Fruit fly (Drosophila melanogaster): ENCODE measurements around the gene CG4520.

The CG4520 gene

dm6 chr3R:15794258-15794727 is 49.8 kb downstream of the CG4520 start (continued):
- peak; percentile 41 for TF ChIP-seq CG3838 (GFP tag; optimal IDR thresholded peaks at IDR 0.05)
- no peak for TF ChIP-seq dan (GFP tag; IDR thresholded peaks at IDR 0.05)
- no peak for TF ChIP-seq CG17612 (GFP tag; IDR thresholded peaks at IDR 0.05)
- peak; percentile 45 for TF ChIP-seq CG8924 (tag; optimal IDR thresholded peaks at IDR 0.05)
- TF ChIP-seq CG14014 (GFP tag; IDR thresholded peaks at IDR 0.05): peak; percentile 69; the same call in 1 of the 2 replicates
- peak; percentile 58 for TF ChIP-seq wek (GFP tag; optimal IDR thresholded peaks at IDR 0.05)
- TF ChIP-seq CG12299 (tag; optimal IDR thresholded peaks at IDR 0.05): peak; percentile 20
- TF ChIP-seq nau (GFP tag; optimal IDR thresholded peaks at IDR 0.05): peak; percentile 1
- peak; percentile 33 for TF ChIP-seq CG12236 (GFP tag; optimal IDR thresholded peaks at IDR 0.05)
- TF ChIP-seq ab (GFP tag; optimal IDR thresholded peaks at IDR 0.05): no peak
- TF ChIP-seq CG43689 (GFP tag; IDR thresholded peaks at IDR 0.05): no peak
- peak; percentile 5 for TF ChIP-seq run (tag; optimal IDR thresholded peaks at IDR 0.05)
- peak in 1 of 2 experiments; percentile 25 for TF ChIP-seq bsh (GFP tag; optimal IDR thresholded peaks at IDR 0.05)
- TF ChIP-seq CG2678 (tag; optimal IDR thresholded peaks at IDR 0.05): no peak
- peak; percentile 46 for TF ChIP-seq Hmr (GFP tag; optimal IDR thresholded peaks at IDR 0.05)
- TF ChIP-seq CG5180 (GFP tag; optimal IDR thresholded peaks at IDR 0.05): peak; percentile 43
- peak; percentile 39 for TF ChIP-seq Nf-YC (tag; optimal IDR thresholded peaks at IDR 0.05)
- peak; percentile 58 for TF ChIP-seq CG2120 (GFP tag; optimal IDR thresholded peaks at IDR 0.05)
- TF ChIP-seq Fer3 (tag; optimal IDR thresholded peaks at IDR 0.05): peak; percentile 42
- TF ChIP-seq Dip2 (GFP tag; IDR thresholded peaks at IDR 0.05): no peak
- TF ChIP-seq CG31224 (GFP tag; IDR thresholded peaks at IDR 0.05): no peak
- TF ChIP-seq Hr78 (GFP tag; optimal IDR thresholded peaks at IDR 0.05): no peak
- TF ChIP-seq dpn (GFP tag; optimal IDR thresholded peaks at IDR 0.05): peak in 1 of 2 experiments; percentile 16
- no peak for TF ChIP-seq hth (optimal IDR thresholded peaks at IDR 0.05)
- TF ChIP-seq unpg (GFP tag; optimal IDR thresholded peaks at IDR 0.05): peak; percentile 4
- peak; percentile 61 for TF ChIP-seq NC2α (GFP tag; optimal IDR thresholded peaks at IDR 0.05)
- no peak for TF ChIP-seq Dfd (GFP tag; optimal IDR thresholded peaks at IDR 0.05)
- no peak for TF ChIP-seq Jarid2 (GFP tag; optimal IDR thresholded peaks at IDR 0.05)
- peak; percentile 42 for TF ChIP-seq CG9727 (GFP tag; optimal IDR thresholded peaks at IDR 0.05)
- TF ChIP-seq Oli (tag; optimal IDR thresholded peaks at IDR 0.05): no peak
- TF ChIP-seq repo (GFP tag; optimal IDR thresholded peaks at IDR 0.05): no peak
- TF ChIP-seq zfh1 (GFP tag; IDR thresholded peaks at IDR 0.05): 0 out of 3 replicates have a peak, but pooled peaks have one; percentile 32
- TF ChIP-seq CG6689 (GFP tag; IDR thresholded peaks at IDR 0.05): peak; percentile 17; the same call in 1 of the 2 replicates
- TF ChIP-seq sug (tag; optimal IDR thresholded peaks at IDR 0.05): peak; percentile 5
- no peak for TF ChIP-seq Lpt (GFP tag; optimal IDR thresholded peaks at IDR 0.05)
- TF ChIP-seq CG6683 (GFP tag; optimal IDR thresholded peaks at IDR 0.05): no peak
- no peak for TF ChIP-seq crp (GFP tag; optimal IDR thresholded peaks at IDR 0.05)
- no peak for TF ChIP-seq Usf (GFP tag; optimal IDR thresholded peaks at IDR 0.05)
- TF ChIP-seq klu (GFP tag; IDR thresholded peaks at IDR 0.05): no peak
- 0 out of 2 replicates have a peak, but pooled peaks have one; percentile 15 for TF ChIP-seq H2.0 (GFP tag; IDR thresholded peaks at IDR 0.05)
- TF ChIP-seq tap (tag; optimal IDR thresholded peaks at IDR 0.05): no peak
- no peak for TF ChIP-seq CG2129 (GFP tag; IDR thresholded peaks at IDR 0.05; ENCODE audit: partially characterized antibody)
- TF ChIP-seq fru (optimal IDR thresholded peaks at IDR 0.05): no peak

All from whole organism, embryonic.